Fruit fly (Drosophila melanogaster) whole organism: ENCODE results near the gene CG10710.
A peak's percentile ranks its signal among the peaks of the same experiment; 100 is the strongest.

Source experiments
- CG8478 ChIP-seq: fragments of >200 bp; optimal IDR thresholded peaks from 2 replicates; lab custom pipeline; 2018; ENCODE audit warnings: inconsistent platforms
- Dll ChIP-seq: fragments of >200 bp; optimal IDR thresholded peaks from 2 replicates; lab custom pipeline; 2017
- EcR ChIP-seq, 2 experiments: fragments of >200 bp; optimal IDR thresholded peaks; 2 replicates each; lab custom pipeline; 2017; ENCODE audit warnings: missing biosample characterization in 2 of 2, missing genetic modification characterization in 2 of 2, missing genetic modification reagents in 2 of 2
- pan ChIP-seq: fragments of >200 bp; optimal IDR thresholded peaks from 2 replicates; lab custom pipeline; 2017
- psq ChIP-seq: fragments of >200 bp; optimal IDR thresholded peaks from 2 replicates; lab custom pipeline; 2017
- usp ChIP-seq: fragments of >200 bp; optimal IDR thresholded peaks from 2 replicates; lab custom pipeline; 2017; ENCODE audit warnings: missing biosample characterization, missing genetic modification characterization, mixed read lengths

The CG10710 gene

dm6 chr3L:13476566-13477452, 42.6 kb downstream of the CG10710 start:
- TF ChIP-seq CG8478 (lab: Kevin White, UChicago) (no peak), pan (lab: Kevin White, UChicago) (no peak), EcR (GFP tag; optimal IDR thresholded peaks at IDR 0.05; lab: Kevin White, UChicago) (no peak), usp (GFP tag; lab: Kevin White, UChicago) (no peak), psq (lab: Kevin White, UChicago) (no peak), Dll (lab: Kevin White, UChicago) (peak; percentile 100)

- TF ChIP-seq EcR (GFP tag; optimal IDR thresholded peaks at IDR 0.05; lab: Kevin White, UChicago) (no peak), CG8478 (lab: Kevin White, UChicago) (no peak), Dll (lab: Kevin White, UChicago) (no peak), pan (lab: Kevin White, UChicago) (no peak), usp (GFP tag; lab: Kevin White, UChicago) (no peak), psq (lab: Kevin White, UChicago) (no peak)
Measured at dm6 chr3L:13476070-13476469, 43.3 kb downstream of the CG10710 start.

dm6 chr3L:13474607-13475006, 44.8 kb downstream of the CG10710 start, which contains the start of gene CG10089:
Gene CG10089, minus strand, starts transcription at chr3L:13474787.
- TF ChIP-seq psq (lab: Kevin White, UChicago) (no peak), EcR (GFP tag; optimal IDR thresholded peaks at IDR 0.05; lab: Kevin White, UChicago) (no peak), CG8478 (lab: Kevin White, UChicago) (no peak), Dll (lab: Kevin White, UChicago) (no peak), pan (lab: Kevin White, UChicago) (no peak), usp (GFP tag; lab: Kevin White, UChicago) (no peak)
